Fruit fly (Drosophila melanogaster) whole organism, prepupa: Measurements from ENCODE around the gene tmod.

Experiments
- CG15336 ChIP-seq: fragments of 200-800 bp; sonication (Bioruptor generic); IDR thresholded peaks from 2 replicates; pipeline ENCODE4 v1.3.6; 2022; ENCODE audit warnings: missing biosample characterization, missing genetic modification characterization
- CG6854 ChIP-seq: fragments of 200-800 bp; sonication (Bioruptor generic); optimal IDR thresholded peaks from 2 replicates; lab custom pipeline; 2017; ENCODE audit warnings: missing biosample characterization, mild to moderate bottlenecking, missing genetic modification characterization
- Hr38 ChIP-seq: sonication (Bioruptor generic); optimal IDR thresholded peaks from 2 replicates; lab custom pipeline; 2016; ENCODE audit warnings: missing biosample characterization, missing genetic modification characterization
- Sox15 ChIP-seq: fragments of 200-800 bp; sonication (Bioruptor generic); optimal IDR thresholded peaks from 3 replicates; lab custom pipeline; 2016; ENCODE audit warnings: missing biosample characterization, missing genetic modification characterization
- dac ChIP-seq: fragments of 200-800 bp; sonication (Bioruptor generic); optimal IDR thresholded peaks from 2 replicates; lab custom pipeline; 2017; ENCODE audit warnings: missing biosample characterization, mild to moderate bottlenecking, missing genetic modification characterization
- fd59A ChIP-seq: fragments of 200-800 bp; sonication (Bioruptor generic); optimal IDR thresholded peaks from 2 replicates; lab custom pipeline; 2017; ENCODE audit warnings: missing biosample characterization, mild to moderate bottlenecking, missing genetic modification characterization, missing genetic modification reagents
- fd85E ChIP-seq: fragments of 200-800 bp; sonication (Bioruptor generic); optimal IDR thresholded peaks from 3 replicates; lab custom pipeline; 2016; ENCODE audit warnings: missing biosample characterization, missing genetic modification characterization
- lz ChIP-seq: fragments of 200-800 bp; sonication (Bioruptor generic); optimal IDR thresholded peaks from 3 replicates; lab custom pipeline; 2016; ENCODE audit warnings: missing biosample characterization, missing genetic modification characterization
- topi ChIP-seq: fragments of 200-800 bp; sonication (Bioruptor generic); optimal IDR thresholded peaks from 3 replicates; lab custom pipeline; 2016; ENCODE audit warnings: missing biosample characterization, missing genetic modification characterization
- vri ChIP-seq: fragments of 200-800 bp; sonication (Bioruptor generic); optimal IDR thresholded peaks from 3 replicates; lab custom pipeline; 2016; ENCODE audit warnings: missing biosample characterization, mild to moderate bottlenecking, missing genetic modification characterization

- TF ChIP-seq fd85E (GFP tag; lab: Kevin White, UChicago) (no peak), Hr38 (no peak), fd59A (GFP tag; lab: Kevin White, UChicago) (no peak), Sox15 (GFP tag; lab: Kevin White, UChicago) (no peak), vri (no peak), CG6854 (GFP tag; lab: Kevin White, UChicago) (no peak), CG15336 (GFP tag; lab: Robert Waterston, UW) (no peak), topi (GFP tag; lab: Kevin White, UChicago) (no peak), dac (GFP tag; lab: Kevin White, UChicago) (no peak), lz (GFP tag; lab: Kevin White, UChicago) (no peak)
Observed at dm6 chr3R:30507723-30508122, 24.7 kb upstream of the tmod start, which contains the start of gene CG34041.
